Fruit fly (Drosophila melanogaster): Measurements from ENCODE around the gene hiro.

- peak; percentile 52 for TF ChIP-seq CG6276 (GFP tag; optimal IDR thresholded peaks at IDR 0.05)
- no peak for TF ChIP-seq Hr39 (GFP tag; optimal IDR thresholded peaks at IDR 0.05)
- no peak for TF ChIP-seq CG4318 (GFP tag; optimal IDR thresholded peaks at IDR 0.05)
- peak; percentile 63 to 85 for TF ChIP-seq ss (GFP tag; optimal IDR thresholded peaks at IDR 0.05)
- TF ChIP-seq CG32006 (GFP tag; optimal IDR thresholded peaks at IDR 0.05), result no peak
- TF ChIP-seq acj6 (GFP tag; optimal IDR thresholded peaks at IDR 0.05), result no peak
- no peak for TF ChIP-seq CG1621 (tag; optimal IDR thresholded peaks at IDR 0.05)
- no peak for TF ChIP-seq CG34406 (GFP tag; optimal IDR thresholded peaks at IDR 0.05)
- TF ChIP-seq spab (GFP tag; optimal IDR thresholded peaks at IDR 0.05), result no peak
Measured at dm6 chr3L:682420-682882, 5.3 kb downstream of the hiro start, which contains the start of gene CG3386.
